Worm (Caenorhabditis elegans): ENCODE results near the gene T20D3.5.
"Not testable (repeated sequence)": the region's sequence is repeated elsewhere in the genome, so short reads cannot be mapped to it uniquely, and the experiment has no call there.

DNA sequence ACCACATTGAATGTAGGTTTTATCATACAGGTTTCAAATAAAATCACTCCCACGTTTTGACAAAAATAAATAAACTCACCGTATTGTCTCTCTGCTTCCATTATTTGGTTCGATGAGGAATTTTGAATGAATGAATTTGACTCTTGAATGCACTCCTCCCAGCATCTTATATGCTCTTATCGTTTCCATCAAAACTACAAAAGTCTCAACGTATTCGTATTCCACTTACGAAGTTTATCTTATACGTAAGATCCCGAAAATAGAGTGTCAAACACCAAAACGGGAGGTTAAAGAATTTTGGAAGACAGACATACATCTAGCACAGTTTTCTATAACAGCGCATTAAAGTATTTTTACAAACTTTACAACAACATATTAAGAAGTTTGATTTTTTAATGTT is 43.0 kb upstream of the T20D3.5 start, which contains the start of gene nhr-264:
- TF ChIP-seq med-1 (GFP tag; optimal IDR thresholded peaks at IDR 0.05; ENCODE audit: insufficient read depth); klf-2 (GFP tag; conservative IDR thresholded peaks at IDR 0.05); tab-1 (GFP tag; IDR thresholded peaks at IDR 0.05); cog-1 (tag; optimal IDR thresholded peaks at IDR 0.05); flt-1 (GFP tag; IDR thresholded peaks at IDR 0.05); T22C8.4 (GFP tag; IDR thresholded peaks at IDR 0.05); ztf-23 (GFP tag; IDR thresholded peaks at IDR 0.05): not testable (repeated sequence)

All from whole organism, midembryonic.